Worm (Caenorhabditis elegans): ENCODE results near the gene elc-1.

- TF ChIP-seq blmp-1 (tag; optimal IDR thresholded peaks at IDR 0.05) (no peak), snpc-4 (tag; optimal IDR thresholded peaks at IDR 0.05) (no peak), nhr-12 (tag; optimal IDR thresholded peaks at IDR 0.05) (no peak), lin-13 (tag; optimal IDR thresholded peaks at IDR 0.05) (no peak), unc-39 (tag; optimal IDR thresholded peaks at IDR 0.05) (no peak), mab-5 (tag; optimal IDR thresholded peaks at IDR 0.05) (no peak), ceh-39 (tag; optimal IDR thresholded peaks at IDR 0.05) (no peak), sptf-1 (tag; optimal IDR thresholded peaks at IDR 0.05) (no peak)
Observed at ce11 chrIII:1398183-1398582, 18.8 kb downstream of the elc-1 start.
